Fruit fly (Drosophila melanogaster) whole organism, prepupa: Measurements from ENCODE around the gene Ir68b.

Source experiments
- CG10669 ChIP-seq: fragments of 200-800 bp; sonication (Bioruptor generic); optimal IDR thresholded peaks from 3 replicates; lab custom pipeline; 2018; ENCODE audit warnings: missing biosample characterization, mild to moderate bottlenecking, missing genetic modification characterization, moderate library complexity
- CG11294 ChIP-seq: fragments of 200-800 bp; sonication (Bioruptor generic); IDR thresholded peaks from 2 replicates; pipeline ENCODE4 v1.3.6; 2022; ENCODE audit warnings: missing biosample characterization, missing genetic modification characterization
- CG11762 ChIP-seq: fragments of 200-800 bp; sonication (Bioruptor generic); optimal IDR thresholded peaks from 3 replicates; lab custom pipeline; 2016; ENCODE audit warnings: missing biosample characterization, missing genetic modification characterization; ENCODE audit not compliant: insufficient read depth
- CG11902 ChIP-seq: fragments of 200-800 bp; sonication (Bioruptor generic); optimal IDR thresholded peaks from 3 replicates; lab custom pipeline; 2016; ENCODE audit warnings: missing biosample characterization, missing genetic modification characterization
- CG15336 ChIP-seq: fragments of 200-800 bp; sonication (Bioruptor generic); IDR thresholded peaks from 2 replicates; pipeline ENCODE4 v1.3.6; 2022; ENCODE audit warnings: missing biosample characterization, missing genetic modification characterization
- CG16779 ChIP-seq: fragments of 200-800 bp; sonication (Bioruptor generic); optimal IDR thresholded peaks from 3 replicates; lab custom pipeline; 2017; ENCODE audit warnings: missing biosample characterization, mild to moderate bottlenecking, missing genetic modification characterization
- CG3032 ChIP-seq: fragments of 200-800 bp; optimal IDR thresholded peaks from 2 replicates; lab custom pipeline; 2019; ENCODE audit warnings: missing biosample characterization, mild to moderate bottlenecking, missing genetic modification characterization, moderate library complexity
- CG31627 ChIP-seq: fragments of 200-800 bp; sonication (Bioruptor generic); optimal IDR thresholded peaks from 3 replicates; lab custom pipeline; 2016; ENCODE audit warnings: missing biosample characterization, missing genetic modification characterization
- CG3919 ChIP-seq: fragments of 200-800 bp; sonication (Bioruptor generic); optimal IDR thresholded peaks from 3 replicates; lab custom pipeline; 2016; ENCODE audit warnings: missing biosample characterization, missing genetic modification characterization
- CG6163 ChIP-seq: fragments of 200-800 bp; sonication (Bioruptor generic); IDR thresholded peaks from 3 replicates; pipeline ENCODE4 v1.3.6; 2022; ENCODE audit warnings: missing biosample characterization, missing genetic modification characterization
- CG6276 ChIP-seq: fragments of 200-800 bp; sonication (Bioruptor generic); optimal IDR thresholded peaks from 2 replicates; lab custom pipeline; 2017; ENCODE audit warnings: missing biosample characterization, mild to moderate bottlenecking, missing genetic modification characterization
- CG6792 ChIP-seq: fragments of 200-800 bp; sonication (Bioruptor generic); optimal IDR thresholded peaks from 3 replicates; lab custom pipeline; 2016; ENCODE audit warnings: missing biosample characterization, missing genetic modification characterization
- CG6808 ChIP-seq: fragments of 200-800 bp; sonication (Bioruptor generic); optimal IDR thresholded peaks from 3 replicates; lab custom pipeline; 2017; ENCODE audit warnings: missing biosample characterization, missing genetic modification characterization, mild to moderate bottlenecking, moderate library complexity, missing genetic modification reagents
- CG6854 ChIP-seq: fragments of 200-800 bp; sonication (Bioruptor generic); optimal IDR thresholded peaks from 2 replicates; lab custom pipeline; 2017; ENCODE audit warnings: missing biosample characterization, mild to moderate bottlenecking, missing genetic modification characterization
- CG7368 ChIP-seq: fragments of 200-800 bp; sonication (Bioruptor generic); optimal IDR thresholded peaks from 3 replicates; lab custom pipeline; 2016; ENCODE audit warnings: missing biosample characterization, missing genetic modification characterization
- CG8119 ChIP-seq: fragments of 200-800 bp; sonication (Bioruptor generic); IDR thresholded peaks from 3 replicates; pipeline ENCODE4 v1.3.6; 2022; ENCODE audit warnings: missing biosample characterization, missing genetic modification characterization
- CG8319 ChIP-seq: fragments of 200-800 bp; sonication (Bioruptor generic); optimal IDR thresholded peaks from 3 replicates; lab custom pipeline; 2016; ENCODE audit warnings: missing biosample characterization, missing genetic modification characterization
- Eip75B ChIP-seq: fragments of 200-800 bp; sonication (Bioruptor generic); optimal IDR thresholded peaks from 3 replicates; lab custom pipeline; 2016; ENCODE audit warnings: missing biosample characterization, missing genetic modification characterization
- Eip93F ChIP-seq: fragments of 200-800 bp; sonication (Bioruptor generic); optimal IDR thresholded peaks from 2 replicates; lab custom pipeline; 2016; ENCODE audit warnings: missing biosample characterization, mild to moderate bottlenecking, missing genetic modification characterization
- Ets21C ChIP-seq: fragments of 200-800 bp; sonication (Bioruptor generic); optimal IDR thresholded peaks from 3 replicates; lab custom pipeline; 2016; ENCODE audit warnings: missing biosample characterization, missing genetic modification characterization
- Ets96B ChIP-seq: fragments of 200-800 bp; optimal IDR thresholded peaks from 2 replicates; lab custom pipeline; 2019; ENCODE audit warnings: missing biosample characterization, mild to moderate bottlenecking, missing genetic modification characterization, moderate library complexity
- Gug ChIP-seq: fragments of 200-800 bp; sonication (Bioruptor generic); IDR thresholded peaks from 2 replicates; pipeline ENCODE4 v1.3.6; 2022; ENCODE audit warnings: missing biosample characterization, missing genetic modification characterization
- Hr38 ChIP-seq: sonication (Bioruptor generic); optimal IDR thresholded peaks from 2 replicates; lab custom pipeline; 2016; ENCODE audit warnings: missing biosample characterization, missing genetic modification characterization
- Hr39 ChIP-seq: fragments of 200-800 bp; sonication (Bioruptor generic); optimal IDR thresholded peaks from 2 replicates; lab custom pipeline; 2016; ENCODE audit warnings: missing biosample characterization, missing genetic modification characterization
- Hr4 ChIP-seq: fragments of 200-800 bp; sonication (Bioruptor generic); optimal IDR thresholded peaks from 3 replicates; lab custom pipeline; 2016; ENCODE audit warnings: missing biosample characterization, missing genetic modification characterization
- Lpt ChIP-seq: fragments of 200-800 bp; sonication (Bioruptor generic); optimal IDR thresholded peaks from 3 replicates; lab custom pipeline; 2016; ENCODE audit warnings: missing biosample characterization, missing genetic modification characterization
- Smox ChIP-seq: fragments of 200-800 bp; sonication (Bioruptor generic); optimal IDR thresholded peaks from 3 replicates; lab custom pipeline; 2016; ENCODE audit warnings: missing biosample characterization, missing genetic modification characterization
- Sox14 ChIP-seq: fragments of 200-800 bp; sonication (Bioruptor generic); optimal IDR thresholded peaks from 3 replicates; lab custom pipeline; 2016; ENCODE audit warnings: missing biosample characterization, missing genetic modification characterization
- achi ChIP-seq: fragments of 200-800 bp; sonication (Bioruptor generic); optimal IDR thresholded peaks from 3 replicates; lab custom pipeline; 2016; ENCODE audit warnings: missing biosample characterization, missing genetic modification characterization
- acj6 ChIP-seq: fragments of 200-800 bp; sonication (Bioruptor generic); optimal IDR thresholded peaks from 3 replicates; lab custom pipeline; 2016; ENCODE audit warnings: missing biosample characterization, missing genetic modification characterization
- cyc ChIP-seq: fragments of 200-800 bp; sonication (Bioruptor generic); optimal IDR thresholded peaks from 3 replicates; lab custom pipeline; 2016; ENCODE audit warnings: missing biosample characterization, missing genetic modification characterization
- dac ChIP-seq: fragments of 200-800 bp; sonication (Bioruptor generic); optimal IDR thresholded peaks from 2 replicates; lab custom pipeline; 2017; ENCODE audit warnings: missing biosample characterization, mild to moderate bottlenecking, missing genetic modification characterization
- dsx ChIP-seq: fragments of 200-800 bp; optimal IDR thresholded peaks from 3 replicates; lab custom pipeline; 2019; ENCODE audit warnings: missing biosample characterization, mild to moderate bottlenecking, missing genetic modification characterization, moderate library complexity; ENCODE audit not compliant: poor library complexity, severe bottlenecking
- eg ChIP-seq: fragments of 200-800 bp; sonication (Bioruptor generic); IDR thresholded peaks from 3 replicates; pipeline ENCODE4 v1.3.6; 2022; ENCODE audit warnings: missing biosample characterization, missing genetic modification characterization
- esn ChIP-seq: fragments of 200-800 bp; sonication (Bioruptor generic); optimal IDR thresholded peaks from 2 replicates; lab custom pipeline; 2016; ENCODE audit warnings: missing biosample characterization, mild to moderate bottlenecking, missing genetic modification characterization, moderate library complexity
- fd59A ChIP-seq: fragments of 200-800 bp; sonication (Bioruptor generic); optimal IDR thresholded peaks from 2 replicates; lab custom pipeline; 2017; ENCODE audit warnings: missing biosample characterization, mild to moderate bottlenecking, missing genetic modification characterization, missing genetic modification reagents
- fd85E ChIP-seq: fragments of 200-800 bp; sonication (Bioruptor generic); optimal IDR thresholded peaks from 3 replicates; lab custom pipeline; 2016; ENCODE audit warnings: missing biosample characterization, missing genetic modification characterization
- fkh ChIP-seq: fragments of 200-800 bp; sonication (Bioruptor generic); optimal IDR thresholded peaks from 3 replicates; lab custom pipeline; 2017; ENCODE audit warnings: missing biosample characterization, mild to moderate bottlenecking, missing genetic modification characterization, moderate library complexity
- lz ChIP-seq: fragments of 200-800 bp; sonication (Bioruptor generic); optimal IDR thresholded peaks from 3 replicates; lab custom pipeline; 2016; ENCODE audit warnings: missing biosample characterization, missing genetic modification characterization
- net ChIP-seq: fragments of 200-800 bp; sonication (Bioruptor generic); optimal IDR thresholded peaks from 3 replicates; lab custom pipeline; 2016; ENCODE audit warnings: missing biosample characterization, missing genetic modification characterization
- pdm3 ChIP-seq: fragments of 200-800 bp; sonication (Bioruptor generic); optimal IDR thresholded peaks from 3 replicates; lab custom pipeline; 2016; ENCODE audit warnings: missing biosample characterization, missing genetic modification characterization
- salr ChIP-seq, 2 experiments: fragments of 200-800 bp; sonication (Bioruptor generic); optimal IDR thresholded peaks; 3 replicates each; lab custom pipeline; 2016 to 2018; ENCODE audit warnings: missing biosample characterization in 2 of 2, missing genetic modification characterization in 2 of 2, mild to moderate bottlenecking in 1 of 2
- spab ChIP-seq: fragments of 200-800 bp; sonication (Bioruptor generic); optimal IDR thresholded peaks from 2 replicates; lab custom pipeline; 2017; ENCODE audit warnings: missing biosample characterization, mild to moderate bottlenecking, missing genetic modification characterization, missing genetic modification reagents
- ss ChIP-seq, 2 experiments: fragments of 200-800 bp; sonication (Bioruptor generic); optimal IDR thresholded peaks; 2 replicates in 1 of 2; 3 replicates in 1 of 2; lab custom pipeline; 2017 to 2018; ENCODE audit warnings: mild to moderate bottlenecking in 2 of 2, missing biosample characterization in 2 of 2, missing genetic modification characterization in 2 of 2, moderate library complexity in 1 of 2
- svp ChIP-seq: fragments of 200-800 bp; sonication (Bioruptor generic); peaks from one replicate; lab custom pipeline; 2016; ENCODE audit warnings: missing biosample characterization, missing genetic modification characterization
- topi ChIP-seq: fragments of 200-800 bp; sonication (Bioruptor generic); optimal IDR thresholded peaks from 3 replicates; lab custom pipeline; 2016; ENCODE audit warnings: missing biosample characterization, missing genetic modification characterization

The Ir68b gene

dm6 chr3L:12111081-12111958, 15.9 kb downstream of the Ir68b start (continued):
- TF ChIP-seq topi (GFP tag; lab: Kevin White, UChicago) = peak; percentile 82
- peak; percentile 65 for TF ChIP-seq CG6792
- TF ChIP-seq Eip93F = peak; percentile 17
- TF ChIP-seq esn = peak; percentile 84
- TF ChIP-seq Eip75B (GFP tag; lab: Kevin White, UChicago) = peak; percentile 65
- TF ChIP-seq CG10669 = peak; percentile 69
- TF ChIP-seq Lpt (GFP tag; lab: Kevin White, UChicago) = peak; percentile 45
- peak; percentile 83 for TF ChIP-seq acj6
- peak; percentile 59 for TF ChIP-seq CG11762
- TF ChIP-seq CG15336 (GFP tag; lab: Robert Waterston, UW) = peak; percentile 72
- peak; percentile 13 for TF ChIP-seq CG16779
- TF ChIP-seq CG8319 = peak; percentile 60
- peak; percentile 74 for TF ChIP-seq lz
- TF ChIP-seq svp = peak; percentile 93
- TF ChIP-seq salr (GFP tag; optimal IDR thresholded peaks at IDR 0.05; lab: Kevin White, UChicago) = peak; percentile 15 to 83
- peak; percentile 77 for TF ChIP-seq cyc
- TF ChIP-seq dsx (GFP tag; lab: Kevin White, UChicago) = peak; percentile 83
- TF ChIP-seq CG11902 (GFP tag; lab: Kevin White, UChicago) = peak; percentile 47
- TF ChIP-seq CG6808 = peak; percentile 62
- no peak for TF ChIP-seq fd85E (GFP tag; lab: Kevin White, UChicago)
- TF ChIP-seq Hr38 (GFP tag; lab: Kevin White, UChicago) = no peak
- TF ChIP-seq CG11294 (GFP tag; lab: Robert Waterston, UW) = peak; percentile 39; the same call in 1 of the 2 replicates
- TF ChIP-seq achi (GFP tag; lab: Kevin White, UChicago) = peak; percentile 80
- peak; percentile 63 for TF ChIP-seq spab (GFP tag; lab: Kevin White, UChicago)
- peak; percentile 4 for TF ChIP-seq dac

dm6 chr3L:12109045-12109632, 18.1 kb downstream of the Ir68b start:
- peak; percentile 20 for TF ChIP-seq CG3032 (tag; lab: Kevin White, UChicago)
- TF ChIP-seq CG3919 (GFP tag; lab: Kevin White, UChicago) = peak; percentile 31
- no peak for TF ChIP-seq CG16779
- no peak for TF ChIP-seq fd59A (GFP tag; lab: Kevin White, UChicago)
- TF ChIP-seq Eip93F = no peak
- no peak for TF ChIP-seq topi (GFP tag; lab: Kevin White, UChicago)
- TF ChIP-seq CG8119 = peak; percentile 65
- peak; percentile 41 for TF ChIP-seq Hr4
- TF ChIP-seq CG6808 = no peak
- TF ChIP-seq net (GFP tag; lab: Kevin White, UChicago) = no peak
- peak; percentile 22 for TF ChIP-seq CG6854
- no peak for TF ChIP-seq Hr39 (GFP tag; lab: Kevin White, UChicago)
- no peak for TF ChIP-seq Lpt (GFP tag; lab: Kevin White, UChicago)
- TF ChIP-seq CG31627 (GFP tag; lab: Kevin White, UChicago) = no peak
- no peak for TF ChIP-seq CG8319
- TF ChIP-seq ss (GFP tag; optimal IDR thresholded peaks at IDR 0.05; lab: Kevin White, UChicago) = peak; percentile 3 to 28
- TF ChIP-seq Gug = peak; percentile 20; the same call in 1 of the 2 replicates
- TF ChIP-seq acj6 = peak; percentile 36
- TF ChIP-seq fd85E (GFP tag; lab: Kevin White, UChicago) = no peak
- TF ChIP-seq Sox14 (GFP tag; lab: Kevin White, UChicago) = no peak
- TF ChIP-seq Ets96B (tag; lab: Kevin White, UChicago) = peak; percentile 1
- TF ChIP-seq Smox = no peak
- TF ChIP-seq CG7368 (GFP tag; lab: Kevin White, UChicago) = no peak
- TF ChIP-seq CG6792 = no peak
- TF ChIP-seq Ets21C = no peak
- TF ChIP-seq eg (GFP tag; lab: Robert Waterston, UW) = peak; percentile 73; the same call in 2 of the 3 replicates
- no peak for TF ChIP-seq dac
- TF ChIP-seq CG10669 = peak; percentile 7
- TF ChIP-seq salr (GFP tag; optimal IDR thresholded peaks at IDR 0.05; lab: Kevin White, UChicago) = peak in 1 of 2 experiments; percentile 40
- no peak for TF ChIP-seq spab (GFP tag; lab: Kevin White, UChicago)
- TF ChIP-seq svp = no peak
- no peak for TF ChIP-seq pdm3 (GFP tag; lab: Kevin White, UChicago)
- peak; percentile 38 for TF ChIP-seq CG6276 (GFP tag; lab: Kevin White, UChicago)
- peak; percentile 75 for TF ChIP-seq CG6163
- no peak for TF ChIP-seq Hr38 (GFP tag; lab: Kevin White, UChicago)
- TF ChIP-seq fkh (GFP tag; lab: Kevin White, UChicago) = no peak
